Worm (Caenorhabditis elegans): ENCODE data around the gene srd-10.
"Not testable (repeated sequence)": the region's sequence is repeated elsewhere in the genome, so short reads cannot be mapped to it uniquely, and the experiment has no call there.

The srd-10 gene

ce11 chrIV:13591645-13592044 lies 16.8 kb downstream of the srd-10 start, which contains the start of gene tsp-5:
Gene tsp-5 (minus strand): TSS chrIV:13591745.
- TF ChIP-seq lsy-2 (tag; optimal IDR thresholded peaks at IDR 0.05) (no peak), elt-1 (tag; optimal IDR thresholded peaks at IDR 0.05; ENCODE audit: borderline replicate concordance, insufficient read depth) (no peak), ceh-43 (GFP tag; optimal IDR thresholded peaks at IDR 0.05) (no peak), ces-1 (GFP tag; optimal IDR thresholded peaks at IDR 0.05) (no peak), tbx-8 (GFP tag; optimal IDR thresholded peaks at IDR 0.05) (no peak), unc-62 (GFP tag; optimal IDR thresholded peaks at IDR 0.05) (no peak), ztf-11 (tag; optimal IDR thresholded peaks at IDR 0.05) (no peak), flh-1 (GFP tag; optimal IDR thresholded peaks at IDR 0.05) (no peak), blmp-1 (tag; optimal IDR thresholded peaks at IDR 0.05) (no peak), mep-1 (tag; optimal IDR thresholded peaks at IDR 0.05) (no peak), unc-39 (tag; optimal IDR thresholded peaks at IDR 0.05) (no peak), M03D4.4 (tag; optimal IDR thresholded peaks at IDR 0.05) (no peak)

ce11 chrIV:13593351-13593750 lies 18.5 kb downstream of the srd-10 start, which contains the start of gene Y45F10B.3:
Gene Y45F10B.3 (plus strand): TSS chrIV:13593651.
- no peak for TF ChIP-seq unc-120 (tag; optimal IDR thresholded peaks at IDR 0.05; ENCODE audit: poor library complexity, severe bottlenecking)
- TF ChIP-seq mls-2 (tag; optimal IDR thresholded peaks at IDR 0.05) = no peak
- no peak for TF ChIP-seq nhr-12 (tag; optimal IDR thresholded peaks at IDR 0.05)
- TF ChIP-seq elt-3 (tag; optimal IDR thresholded peaks at IDR 0.05) = no peak
- no peak for TF ChIP-seq unc-39 (tag; optimal IDR thresholded peaks at IDR 0.05)
- TF ChIP-seq M03D4.4 (tag; optimal IDR thresholded peaks at IDR 0.05) = no peak
- no peak for TF ChIP-seq flh-1 (GFP tag; optimal IDR thresholded peaks at IDR 0.05)
- no peak for TF ChIP-seq ces-1 (GFP tag; optimal IDR thresholded peaks at IDR 0.05)
- TF ChIP-seq pha-4 (tag; optimal IDR thresholded peaks at IDR 0.05) = no peak
- no peak for TF ChIP-seq ceh-83 (GFP tag; optimal IDR thresholded peaks at IDR 0.05)

ce11 chrIV:13597813-13598212 lies 23.0 kb downstream of the srd-10 start, which contains the start of gene Y45F10B.9:
Gene Y45F10B.9 (minus strand): TSS chrIV:13597913.
- TF ChIP-seq ham-2 (GFP tag; optimal IDR thresholded peaks at IDR 0.05); nhr-76 (tag; optimal IDR thresholded peaks at IDR 0.05); lsy-2 (tag; optimal IDR thresholded peaks at IDR 0.05): not testable (repeated sequence)

ce11 chrIV:13600643-13601042 lies 25.8 kb downstream of the srd-10 start:
- no peak for TF ChIP-seq unc-62 (GFP tag; optimal IDR thresholded peaks at IDR 0.05)
- TF ChIP-seq M03D4.4 (tag; optimal IDR thresholded peaks at IDR 0.05) = no peak
- no peak for TF ChIP-seq drap-1 (GFP tag; optimal IDR thresholded peaks at IDR 0.05)
- no peak for TF ChIP-seq ceh-39 (tag; optimal IDR thresholded peaks at IDR 0.05)
- no peak for TF ChIP-seq lsy-2 (tag; optimal IDR thresholded peaks at IDR 0.05)
- no peak for TF ChIP-seq ztf-11 (tag; optimal IDR thresholded peaks at IDR 0.05)
- TF ChIP-seq nhr-237 (tag; optimal IDR thresholded peaks at IDR 0.05) = no peak
- no peak for TF ChIP-seq elt-1 (tag; optimal IDR thresholded peaks at IDR 0.05; ENCODE audit: borderline replicate concordance, insufficient read depth)
- no peak for TF ChIP-seq lin-32 (GFP tag; optimal IDR thresholded peaks at IDR 0.05)
- no peak for TF ChIP-seq bed-3 (GFP tag; optimal IDR thresholded peaks at IDR 0.05)
- TF ChIP-seq hlh-1 (tag; optimal IDR thresholded peaks at IDR 0.05) = no peak
- TF ChIP-seq ces-1 (GFP tag; optimal IDR thresholded peaks at IDR 0.05) = no peak
- no peak for TF ChIP-seq mls-2 (tag; optimal IDR thresholded peaks at IDR 0.05)
- no peak for TF ChIP-seq elt-3 (tag; optimal IDR thresholded peaks at IDR 0.05)
- TF ChIP-seq ham-2 (GFP tag; optimal IDR thresholded peaks at IDR 0.05) = no peak
- TF ChIP-seq zip-8 (tag; optimal IDR thresholded peaks at IDR 0.05) = no peak
- no peak for TF ChIP-seq nhr-2 (tag; optimal IDR thresholded peaks at IDR 0.05)
- TF ChIP-seq flh-1 (GFP tag; optimal IDR thresholded peaks at IDR 0.05) = no peak
- TF ChIP-seq unc-120 (tag; optimal IDR thresholded peaks at IDR 0.05; ENCODE audit: poor library complexity, severe bottlenecking) = no peak
- TF ChIP-seq cnd-1 (tag; optimal IDR thresholded peaks at IDR 0.05) = no peak

- TF ChIP-seq blmp-1 (tag; optimal IDR thresholded peaks at IDR 0.05) (no peak), bed-3 (GFP tag; optimal IDR thresholded peaks at IDR 0.05) (no peak), unc-120 (tag; optimal IDR thresholded peaks at IDR 0.05; ENCODE audit: poor library complexity, severe bottlenecking) (no peak), ham-2 (GFP tag; optimal IDR thresholded peaks at IDR 0.05) (no peak), pha-4 (tag; optimal IDR thresholded peaks at IDR 0.05) (no peak), snpc-4 (tag; optimal IDR thresholded peaks at IDR 0.05) (no peak), hlh-1 (tag; optimal IDR thresholded peaks at IDR 0.05) (no peak), cnd-1 (tag; optimal IDR thresholded peaks at IDR 0.05) (no peak), mep-1 (tag; optimal IDR thresholded peaks at IDR 0.05) (no peak), unc-39 (tag; optimal IDR thresholded peaks at IDR 0.05) (no peak), lsy-2 (tag; optimal IDR thresholded peaks at IDR 0.05) (no peak), flh-1 (GFP tag; optimal IDR thresholded peaks at IDR 0.05) (no peak), nhr-12 (tag; optimal IDR thresholded peaks at IDR 0.05) (no peak), tbx-8 (GFP tag; optimal IDR thresholded peaks at IDR 0.05) (no peak), ztf-11 (tag; optimal IDR thresholded peaks at IDR 0.05) (no peak), lin-32 (GFP tag; optimal IDR thresholded peaks at IDR 0.05) (no peak)
Observed at ce11 chrIV:13601428-13601827, 26.6 kb downstream of the srd-10 start.
